In genomic region chr2L:4386926-4387550, dm6 we compare ENCODE assay signal across 5 fruit fly cellular contexts.
TF ChIP-seq lines count a peak whose summit lies in the region.

Psf2 (minus strand) TSS chr2L:4387356.

- TF ChIP-seq CTCF in whole organism, embryonic (GFP tag; optimal IDR thresholded peaks at IDR 0.05; lab: Kevin White, UChicago): no peak

TF ChIP-seq in whole organism, adult, 20 proteins besides CTCF, POLR2A, EP300 and RAD21:
- TF ChIP-seq tj (GFP tag; optimal IDR thresholded peaks at IDR 0.05; lab: Kevin White, UChicago): peak; percentile 20
- peak; percentile 50 for TF ChIP-seq cic (GFP tag; optimal IDR thresholded peaks at IDR 0.05; lab: Kevin White, UChicago)
- TF ChIP-seq CG7045 (GFP tag; optimal IDR thresholded peaks at IDR 0.05; lab: Kevin White, UChicago): no peak
- no peak for TF ChIP-seq CG12768 (GFP tag; optimal IDR thresholded peaks at IDR 0.05; lab: Kevin White, UChicago)
- peak; percentile 4 for TF ChIP-seq ovo (GFP tag; optimal IDR thresholded peaks at IDR 0.05; lab: Kevin White, UChicago)

TF ChIP-seq in whole organism, embryonic, 481 proteins besides CTCF, POLR2A, EP300 and RAD21 (continues in another document):
- no peak for TF ChIP-seq CG10959 (GFP tag; IDR thresholded peaks at IDR 0.05; lab: Robert Waterston, UW)
- no peak for TF ChIP-seq CG17912 (GFP tag; optimal IDR thresholded peaks at IDR 0.05; lab: Kevin White, UChicago)
- no peak for TF ChIP-seq Camta (GFP tag; optimal IDR thresholded peaks at IDR 0.05; lab: Kevin White, UChicago)
- no peak for TF ChIP-seq klu (GFP tag; IDR thresholded peaks at IDR 0.05; lab: Robert Waterston, UW)
- no peak for TF ChIP-seq CG1832 (GFP tag; optimal IDR thresholded peaks at IDR 0.05; lab: Kevin White, UChicago)
- TF ChIP-seq CG18262 (tag; optimal IDR thresholded peaks at IDR 0.05; lab: Kevin White, UChicago): no peak
- no peak for TF ChIP-seq CG12104 (GFP tag; optimal IDR thresholded peaks at IDR 0.05; lab: Kevin White, UChicago)
- TF ChIP-seq CG5245 (GFP tag; optimal IDR thresholded peaks at IDR 0.05; lab: Kevin White, UChicago): no peak
- no peak for TF ChIP-seq nau (GFP tag; optimal IDR thresholded peaks at IDR 0.05; lab: Kevin White, UChicago)
- no peak for TF ChIP-seq ems (GFP tag; optimal IDR thresholded peaks at IDR 0.05; lab: Kevin White, UChicago)
- 0 out of 2 replicates have a peak, but pooled peaks have one; percentile 25 for TF ChIP-seq sna (GFP tag; IDR thresholded peaks at IDR 0.05; lab: Robert Waterston, UW; ENCODE audit: partially characterized antibody)
- TF ChIP-seq CG11723 (GFP tag; optimal IDR thresholded peaks at IDR 0.05; lab: Kevin White, UChicago): no peak
- no peak for TF ChIP-seq caup (GFP tag; optimal IDR thresholded peaks at IDR 0.05; lab: Kevin White, UChicago; ENCODE audit: severe bottlenecking)
- TF ChIP-seq CG7839 (tag; optimal IDR thresholded peaks at IDR 0.05; lab: Kevin White, UChicago): no peak
- no peak for TF ChIP-seq ci (GFP tag; IDR thresholded peaks at IDR 0.05; lab: Robert Waterston, UW)
- peak; percentile 99 for TF ChIP-seq Myb (GFP tag; optimal IDR thresholded peaks at IDR 0.05; lab: Kevin White, UChicago)
- TF ChIP-seq CG18619 (GFP tag; optimal IDR thresholded peaks at IDR 0.05; lab: Kevin White, UChicago): no peak
- no peak for TF ChIP-seq eyg (GFP tag; optimal IDR thresholded peaks at IDR 0.05; lab: Kevin White, UChicago)
- no peak for TF ChIP-seq CG17385 (GFP tag; optimal IDR thresholded peaks at IDR 0.05; lab: Kevin White, UChicago)
- no peak for TF ChIP-seq Optix (GFP tag; IDR thresholded peaks at IDR 0.05; lab: Robert Waterston, UW)
- TF ChIP-seq zf30C (GFP tag; optimal IDR thresholded peaks at IDR 0.05; lab: Kevin White, UChicago): no peak
- no peak for TF ChIP-seq NFAT (GFP tag; IDR thresholded peaks at IDR 0.05; lab: Robert Waterston, UW)

TF ChIP-seq in whole organism, prepupa, 60 proteins besides CTCF, POLR2A, EP300 and RAD21:
- TF ChIP-seq svp (GFP tag; lab: Kevin White, UChicago) (peak; percentile 72), fkh (GFP tag; optimal IDR thresholded peaks at IDR 0.05; lab: Kevin White, UChicago) (peak; percentile 89), Ets96B (tag; optimal IDR thresholded peaks at IDR 0.05; lab: Kevin White, UChicago) (no peak)
TF ChIP-seq in whole organism, prepupa: peak in this region for 2.

TF ChIP-seq in whole organism, pupa, 21 proteins besides CTCF, POLR2A, EP300 and RAD21:
- no peak for TF ChIP-seq CG12605 (GFP tag; IDR thresholded peaks at IDR 0.05; lab: Robert Waterston, UW)
- TF ChIP-seq CG4496 (GFP tag; IDR thresholded peaks at IDR 0.05; lab: Robert Waterston, UW): peak; percentile 21; the same call in 1 of the 3 replicates
TF ChIP-seq in whole organism, pupa: peak in this region for 1.

TF ChIP-seq in whole organism, wandering third instar larva, 38 proteins besides CTCF, POLR2A, EP300 and RAD21:
- TF ChIP-seq Rel (GFP tag; optimal IDR thresholded peaks at IDR 0.05; lab: Kevin White, UChicago) (no peak), Rel (tag; optimal IDR thresholded peaks at IDR 0.05; lab: Kevin White, UChicago) (peak; percentile 62), jim (GFP tag; optimal IDR thresholded peaks at IDR 0.05; lab: Kevin White, UChicago) (no peak), Hr83 (GFP tag; optimal IDR thresholded peaks at IDR 0.05; lab: Kevin White, UChicago; ENCODE audit: poor library complexity, severe bottlenecking) (peak; percentile 5)
